Fruit fly (Drosophila melanogaster): ENCODE measurements around the gene Act5C.

- TF ChIP-seq Myc (optimal IDR thresholded peaks at IDR 0.05) (no peak), h (GFP tag; optimal IDR thresholded peaks at IDR 0.05) (peak; percentile 85), brk (GFP tag; optimal IDR thresholded peaks at IDR 0.05) (no peak), Rel (GFP tag; optimal IDR thresholded peaks at IDR 0.05) (no peak), Rel (tag; optimal IDR thresholded peaks at IDR 0.05) (peak; percentile 7), rgr (GFP tag; optimal IDR thresholded peaks at IDR 0.05) (peak; percentile 78), Abd-B (GFP tag; optimal IDR thresholded peaks at IDR 0.05) (no peak), jim (GFP tag; optimal IDR thresholded peaks at IDR 0.05) (no peak)
Measured at dm6 chrX:5923124-5923523, 22.5 kb downstream of the Act5C start.
